Worm (Caenorhabditis elegans): ENCODE data around the gene lgc-37.
A peak's percentile ranks its signal among the peaks of the same experiment; 100 is the strongest.

Gene lgc-37

DNA sequence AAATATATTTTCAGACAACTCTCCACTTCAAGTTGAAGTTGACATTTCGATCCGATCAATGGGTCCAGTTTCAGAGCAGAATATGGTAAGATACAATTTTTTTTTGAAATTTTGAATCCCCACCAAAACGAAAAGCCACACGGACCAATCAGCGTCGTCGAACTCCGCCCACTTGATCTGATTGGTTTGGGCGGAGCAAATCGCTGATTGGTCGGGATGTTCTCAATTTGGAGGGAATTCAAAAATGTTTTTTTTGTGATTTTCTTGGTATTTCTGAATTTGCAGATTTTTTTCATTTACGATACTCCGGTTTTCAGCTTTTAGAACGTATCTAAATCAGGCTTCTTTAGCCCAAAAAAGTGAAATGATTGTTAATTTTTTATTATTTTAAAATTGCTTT lies 473 bp downstream of the lgc-37 start:
- TF ChIP-seq ceh-58 (GFP tag; IDR thresholded peaks at IDR 0.05) (no peak), ZK185.1 (tag; optimal IDR thresholded peaks at IDR 0.05; ENCODE audit: poor library complexity, severe bottlenecking) (no peak)

- TF ChIP-seq snpc-1.3 (tag; optimal IDR thresholded peaks at IDR 0.05; ENCODE audit: insufficient read depth) (no peak), F37B4.10 (GFP tag; IDR thresholded peaks at IDR 0.05) (0 out of 2 replicates have a peak, but pooled peaks have one; percentile 8)
Observed at ce11 chrIII:12788239-12788638, 3.3 kb downstream of the lgc-37 start.

ce11 chrIII:12789420-12789819 lies 4.5 kb downstream of the lgc-37 start, which contains the start of gene BE10.1:
Gene BE10.1, minus strand, starts transcription at chrIII:12789520.
- no peak for TF ChIP-seq somi-1 (GFP tag; optimal IDR thresholded peaks at IDR 0.05)
- TF ChIP-seq zfh-2 (GFP tag; conservative IDR thresholded peaks at IDR 0.05): no peak
- TF ChIP-seq let-526 (GFP tag; IDR thresholded peaks at IDR 0.05): no peak
- TF ChIP-seq ceh-79 (tag; optimal IDR thresholded peaks at IDR 0.05): no peak
- TF ChIP-seq K12H6.12 (tag; optimal IDR thresholded peaks at IDR 0.05): no peak
- TF ChIP-seq ZK185.1 (tag; optimal IDR thresholded peaks at IDR 0.05; ENCODE audit: poor library complexity, severe bottlenecking): no peak
- TF ChIP-seq B0336.3 (GFP tag; IDR thresholded peaks at IDR 0.05): no peak
- no peak for TF ChIP-seq attf-3 (GFP tag; conservative IDR thresholded peaks at IDR 0.05)
- no peak for TF ChIP-seq ztf-22 (GFP tag; optimal IDR thresholded peaks at IDR 0.05)
- no peak for TF ChIP-seq ets-4 (GFP tag; optimal IDR thresholded peaks at IDR 0.05)
- TF ChIP-seq lsy-27 (tag; optimal IDR thresholded peaks at IDR 0.05; ENCODE audit: borderline replicate concordance, insufficient read depth): no peak
- no peak for TF ChIP-seq snpc-1.1 (tag; optimal IDR thresholded peaks at IDR 0.05; ENCODE audit: insufficient read depth)
- TF ChIP-seq F10E7.11 (tag; optimal IDR thresholded peaks at IDR 0.05): no peak
- TF ChIP-seq snpc-4 (GFP tag; optimal IDR thresholded peaks at IDR 0.05): no peak
- TF ChIP-seq snpc-4 (tag; optimal IDR thresholded peaks at IDR 0.05): no peak
- no peak for TF ChIP-seq ceh-100 (GFP tag; IDR thresholded peaks at IDR 0.05)
- no peak for TF ChIP-seq tbx-9 (tag; optimal IDR thresholded peaks at IDR 0.05; ENCODE audit: borderline replicate concordance)

DNA sequence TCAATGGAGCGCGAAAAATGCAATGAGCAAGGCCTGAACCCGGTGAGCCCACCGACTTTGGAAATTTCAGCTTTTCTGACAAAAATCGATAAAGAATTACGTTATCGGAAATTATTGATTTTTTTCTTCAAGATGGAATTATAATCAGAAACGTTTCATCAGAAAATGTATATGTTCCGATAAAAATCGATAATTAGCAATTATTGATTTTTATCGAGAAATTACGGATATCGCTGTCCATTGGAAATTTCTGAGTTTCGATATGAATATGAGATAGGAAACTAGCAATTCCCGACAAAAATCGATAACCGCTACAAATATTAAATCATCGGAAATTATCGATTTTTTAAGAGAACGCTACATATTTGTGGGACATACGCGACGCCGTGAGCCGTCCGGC lies 9.2 kb downstream of the lgc-37 start:
- no peak for TF ChIP-seq hlh-12 (tag; optimal IDR thresholded peaks at IDR 0.05)
- no peak for TF ChIP-seq ztf-3 (GFP tag; optimal IDR thresholded peaks at IDR 0.05)

DNA sequence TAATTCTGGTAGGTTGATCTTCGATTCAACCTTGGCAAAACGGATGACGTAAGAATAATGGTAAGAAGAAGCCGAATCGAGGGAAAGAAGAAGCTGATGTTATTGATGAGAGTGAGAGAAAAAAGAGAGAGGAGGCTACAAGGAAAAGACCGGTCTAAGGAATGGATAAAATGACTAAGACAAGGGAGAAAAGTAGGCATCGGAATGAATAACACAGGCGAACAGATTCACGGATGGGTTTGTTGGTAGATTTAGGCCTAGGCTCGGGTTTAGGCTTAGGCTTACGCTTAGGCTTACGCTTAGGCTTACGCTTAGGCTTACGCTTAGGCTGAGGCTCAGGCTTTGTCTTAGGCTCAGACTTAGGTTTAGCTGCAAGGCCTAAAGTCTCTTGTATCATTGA lies 13.5 kb downstream of the lgc-37 start, which contains the start of gene agmo-1:
Gene agmo-1, minus strand, starts transcription at position 101 of the 400 bp plus-strand sequence.
- TF ChIP-seq tbp1 (GFP tag; optimal IDR thresholded peaks at IDR 0.05): no peak
- TF ChIP-seq B0019.2 (GFP tag; conservative IDR thresholded peaks at IDR 0.05): no peak
- no peak for TF ChIP-seq ztf-22 (GFP tag; optimal IDR thresholded peaks at IDR 0.05)
- TF ChIP-seq ztf-26 (tag; optimal IDR thresholded peaks at IDR 0.05): no peak
- no peak for TF ChIP-seq T07F8.4 (tag; optimal IDR thresholded peaks at IDR 0.05)
- TF ChIP-seq lir-1 (GFP tag; conservative IDR thresholded peaks at IDR 0.05): no peak
- TF ChIP-seq die-1 (tag; optimal IDR thresholded peaks at IDR 0.05): no peak
- no peak for TF ChIP-seq pbrm-1 (GFP tag; IDR thresholded peaks at IDR 0.05)
- no peak for TF ChIP-seq zim-3 (tag; optimal IDR thresholded peaks at IDR 0.05)
- no peak for TF ChIP-seq ceh-100 (GFP tag; IDR thresholded peaks at IDR 0.05)
- no peak for TF ChIP-seq nhr-179 (tag; optimal IDR thresholded peaks at IDR 0.05)
- no peak for TF ChIP-seq B0035.1 (tag; optimal IDR thresholded peaks at IDR 0.05)

Measured in whole organism, young adult.